Worm (Caenorhabditis elegans): ENCODE data around the gene T20D4.7.

DNA sequence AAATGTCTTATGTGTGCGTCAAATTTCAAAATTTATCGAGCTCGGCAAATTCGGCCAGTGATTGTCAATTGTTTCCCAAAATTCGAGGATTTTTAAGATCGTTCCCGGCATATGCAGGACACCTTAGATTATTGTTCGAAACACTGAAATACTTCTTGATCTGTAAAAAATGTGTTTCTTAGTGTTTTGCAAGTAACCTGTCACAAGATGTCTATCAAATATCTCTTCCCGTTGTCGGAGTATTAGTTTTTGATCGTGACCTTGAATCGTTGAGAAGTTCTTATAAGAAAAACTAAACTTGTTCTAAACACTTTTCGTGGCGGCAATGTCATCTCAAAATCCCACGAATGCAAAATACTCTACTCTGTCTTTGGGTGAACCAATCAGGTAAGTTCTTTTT is 46.2 kb upstream of the T20D4.7 start, which contains the start of gene C04E12.4:
- TF ChIP-seq ama-1 (optimal IDR thresholded peaks at IDR 0.05) (no peak), snpc-4 (tag; optimal IDR thresholded peaks at IDR 0.05) (no peak), pqm-1 (tag; optimal IDR thresholded peaks at IDR 0.05) (no peak), unc-62 (GFP tag; optimal IDR thresholded peaks at IDR 0.05 in 1 of 2) (no peak), unc-62 (tag; optimal IDR thresholded peaks at IDR 0.05) (no peak), daf-8 (GFP tag; IDR thresholded peaks at IDR 0.05) (no peak), gei-8 (GFP tag; optimal IDR thresholded peaks at IDR 0.05) (no peak), mxl-3 (GFP tag; optimal IDR thresholded peaks at IDR 0.05) (no peak), mxl-2 (GFP tag; conservative IDR thresholded peaks at IDR 0.05) (no peak), nhr-10 (tag; optimal IDR thresholded peaks at IDR 0.05) (no peak), mep-1 (tag; optimal IDR thresholded peaks at IDR 0.05) (no peak), zag-1 (tag; optimal IDR thresholded peaks at IDR 0.05) (no peak), dve-1 (tag; optimal IDR thresholded peaks at IDR 0.05; ENCODE audit: insufficient read depth) (no peak)
